Fruit fly (Drosophila melanogaster) whole organism, embryonic: ENCODE data around the gene alpha-Est8.

Experiments
- ATbp ChIP-seq: fragments of 200-800 bp; sonication (Bioruptor generic); optimal IDR thresholded peaks from 2 replicates; lab custom pipeline; 2017; ENCODE audit warnings: missing biosample characterization, mild to moderate bottlenecking, missing genetic modification characterization, missing genetic modification reagents
- Atf3 ChIP-seq: fragments of 200-800 bp; sonication (Bioruptor generic); optimal IDR thresholded peaks from 3 replicates; lab custom pipeline; 2016; ENCODE audit warnings: missing biosample characterization, missing genetic modification characterization
- CG1024 ChIP-seq: fragments of 200-800 bp; sonication (Bioruptor generic); IDR thresholded peaks from 2 replicates; pipeline ENCODE4 v1.3.6; 2022; ENCODE audit warnings: missing biosample characterization, missing genetic modification characterization
- CG10321 ChIP-seq: fragments of 200-800 bp; sonication (Bioruptor generic); IDR thresholded peaks from 2 replicates; pipeline ENCODE4 v1.3.6; 2022; ENCODE audit warnings: missing biosample characterization, missing genetic modification characterization
- CG10431 ChIP-seq: fragments of 200-800 bp; sonication (Bioruptor generic); optimal IDR thresholded peaks from 3 replicates; lab custom pipeline; 2018; ENCODE audit warnings: missing biosample characterization, mild to moderate bottlenecking, missing genetic modification characterization
- CG11093 ChIP-seq: fragments of 200-800 bp; sonication (Bioruptor generic); IDR thresholded peaks from 3 replicates; pipeline ENCODE4 v1.3.6; 2022; ENCODE audit warnings: missing biosample characterization, missing genetic modification characterization
- CG14441 ChIP-seq: fragments of 200-800 bp; sonication (Bioruptor generic); IDR thresholded peaks from 2 replicates; pipeline ENCODE4 v1.3.6; 2022; ENCODE audit warnings: missing biosample characterization, missing genetic modification characterization
- CG18619 ChIP-seq: fragments of 200-800 bp; sonication (Bioruptor generic); optimal IDR thresholded peaks from 3 replicates; lab custom pipeline; 2017; ENCODE audit warnings: missing biosample characterization, mild to moderate bottlenecking, missing genetic modification characterization
- CG2199 ChIP-seq: fragments of 200-800 bp; sonication (Bioruptor generic); IDR thresholded peaks from 3 replicates; pipeline ENCODE4 v1.3.6; 2022; ENCODE audit warnings: missing biosample characterization, missing genetic modification characterization
- CG2202 ChIP-seq: fragments of 200-800 bp; sonication (Bioruptor generic); optimal IDR thresholded peaks from 2 replicates; lab custom pipeline; 2018; ENCODE audit warnings: missing biosample characterization, mild to moderate bottlenecking, missing genetic modification characterization
- CG2889 ChIP-seq: fragments of 200-800 bp; sonication (Bioruptor generic); IDR thresholded peaks from 3 replicates; pipeline ENCODE4 v1.3.6; 2022; ENCODE audit warnings: missing biosample characterization, missing genetic modification characterization
- CG31224 ChIP-seq: fragments of 200-800 bp; sonication (Bioruptor generic); IDR thresholded peaks from 2 replicates; pipeline ENCODE4 v1.3.6; 2022; ENCODE audit warnings: missing biosample characterization, missing genetic modification characterization
- CG34224 ChIP-seq: fragments of 200-800 bp; sonication (Bioruptor generic); IDR thresholded peaks from 3 replicates; pipeline ENCODE4 v1.3.6; 2022; ENCODE audit warnings: missing biosample characterization, missing genetic modification characterization; ENCODE audit not compliant: partially characterized antibody
- CG34376 ChIP-seq: fragments of 200-800 bp; sonication (Bioruptor generic); optimal IDR thresholded peaks from 2 replicates; lab custom pipeline; 2018; ENCODE audit warnings: missing biosample characterization, mild to moderate bottlenecking, missing genetic modification characterization
- CG3726 ChIP-seq: fragments of 200-800 bp; sonication (Bioruptor generic); IDR thresholded peaks from 3 replicates; pipeline ENCODE4, ENCODE4 v1.3.6; 2022; ENCODE audit warnings: missing biosample characterization, missing genetic modification characterization
- CG4707 ChIP-seq: fragments of 200-800 bp; sonication (Bioruptor generic); optimal IDR thresholded peaks from 2 replicates; lab custom pipeline; 2018; ENCODE audit warnings: missing biosample characterization, mild to moderate bottlenecking, missing genetic modification characterization, moderate library complexity
- CG4730 ChIP-seq: fragments of 200-800 bp; sonication (Bioruptor generic); IDR thresholded peaks from 2 replicates; pipeline ENCODE4 v1.3.6; 2022; ENCODE audit warnings: missing biosample characterization, missing genetic modification characterization
- CG4854 ChIP-seq: fragments of 200-800 bp; sonication (Bioruptor generic); optimal IDR thresholded peaks from 2 replicates; lab custom pipeline; 2016; ENCODE audit warnings: missing biosample characterization, missing genetic modification characterization, inconsistent platforms
- CG7372 ChIP-seq: fragments of 200-800 bp; sonication (Bioruptor generic); IDR thresholded peaks from 2 replicates; pipeline ENCODE4 v1.3.6; 2022; ENCODE audit warnings: missing biosample characterization, missing genetic modification characterization
- CG7556 ChIP-seq: fragments of 200-800 bp; sonication (Bioruptor generic); optimal IDR thresholded peaks from 2 replicates; lab custom pipeline; 2017; ENCODE audit warnings: missing biosample characterization, mild to moderate bottlenecking, missing genetic modification characterization
- CG7839 ChIP-seq: fragments of 200-800 bp; sonication (Bioruptor generic); optimal IDR thresholded peaks from 3 replicates; lab custom pipeline; 2018; ENCODE audit warnings: missing biosample characterization, mild to moderate bottlenecking, missing genetic modification characterization, moderate library complexity
- CG9215 ChIP-seq: fragments of 200-800 bp; sonication (Bioruptor generic); IDR thresholded peaks from 2 replicates; pipeline ENCODE4 v1.3.6; 2022; ENCODE audit warnings: missing biosample characterization, missing genetic modification characterization
- CG9727 ChIP-seq: fragments of 200-800 bp; sonication (Bioruptor generic); optimal IDR thresholded peaks from 3 replicates; lab custom pipeline; 2017; ENCODE audit warnings: missing biosample characterization, mild to moderate bottlenecking, missing genetic modification characterization
- Camta ChIP-seq: fragments of 200-800 bp; sonication (Bioruptor generic); optimal IDR thresholded peaks from 2 replicates; lab custom pipeline; 2016; ENCODE audit warnings: missing biosample characterization, missing genetic modification characterization
- Dad ChIP-seq: fragments of 200-800 bp; sonication (Bioruptor generic); optimal IDR thresholded peaks from 3 replicates; lab custom pipeline; 2016; ENCODE audit warnings: missing biosample characterization, missing genetic modification characterization
- Fer2 ChIP-seq: fragments of 200-800 bp; sonication (Bioruptor generic); optimal IDR thresholded peaks from 2 replicates; lab custom pipeline; 2018; ENCODE audit warnings: missing biosample characterization, mild to moderate bottlenecking, missing genetic modification characterization, moderate library complexity
- Lhr ChIP-seq: fragments of 200-800 bp; sonication (Bioruptor generic); optimal IDR thresholded peaks from 3 replicates; lab custom pipeline; 2017; ENCODE audit warnings: mild to moderate bottlenecking, missing biosample characterization, missing genetic modification reagents, missing genetic modification characterization
- Nf-YB ChIP-seq: fragments of 200-800 bp; sonication (Bioruptor generic); optimal IDR thresholded peaks from 3 replicates; lab custom pipeline; 2019; ENCODE audit warnings: missing biosample characterization, mild to moderate bottlenecking, missing genetic modification characterization, moderate library complexity
- Ravus ChIP-seq: fragments of 200-800 bp; sonication (Bioruptor generic); IDR thresholded peaks from 2 replicates; pipeline ENCODE4 v1.3.6; 2022; ENCODE audit warnings: missing biosample characterization, missing genetic modification characterization
- Xrp1 ChIP-seq: fragments of 200-800 bp; sonication (Bioruptor generic); IDR thresholded peaks from 2 replicates; pipeline ENCODE4 v1.3.6; 2022; ENCODE audit warnings: missing biosample characterization, missing genetic modification characterization
- ac ChIP-seq: fragments of 200-800 bp; sonication (Bioruptor generic); optimal IDR thresholded peaks from 3 replicates; lab custom pipeline; 2017; ENCODE audit warnings: missing biosample characterization, mild to moderate bottlenecking, missing genetic modification characterization
- ap ChIP-seq: fragments of 200-800 bp; sonication (Bioruptor generic); IDR thresholded peaks from 2 replicates; pipeline ENCODE4 v1.3.6; 2022; ENCODE audit warnings: missing biosample characterization, missing genetic modification characterization
- br ChIP-seq: fragments of >200 bp; optimal IDR thresholded peaks from 2 replicates; lab custom pipeline; 2017
- cad ChIP-seq: fragments of >200 bp; optimal IDR thresholded peaks from 2 replicates; lab custom pipeline; 2017; ENCODE audit warnings: missing biosample characterization, missing genetic modification characterization
- chm ChIP-seq: fragments of 200-800 bp; sonication (Bioruptor generic); IDR thresholded peaks from 2 replicates; pipeline ENCODE4 v1.3.6; 2022; ENCODE audit warnings: missing biosample characterization, missing genetic modification characterization
- chn ChIP-seq: fragments of 200-800 bp; sonication (Bioruptor generic); optimal IDR thresholded peaks from 2 replicates; lab custom pipeline; 2016; ENCODE audit warnings: missing biosample characterization, missing genetic modification characterization
- emc ChIP-seq: fragments of 200-800 bp; sonication (Bioruptor generic); optimal IDR thresholded peaks from 2 replicates; lab custom pipeline; 2016; ENCODE audit warnings: missing biosample characterization, missing genetic modification characterization
- ewg ChIP-seq: fragments of 200-800 bp; sonication (Bioruptor generic); optimal IDR thresholded peaks from 3 replicates; lab custom pipeline; 2017; ENCODE audit warnings: mild to moderate bottlenecking, missing biosample characterization, missing genetic modification reagents, missing genetic modification characterization
- eyg ChIP-seq: fragments of 200-800 bp; sonication (Bioruptor generic); optimal IDR thresholded peaks from 3 replicates; lab custom pipeline; 2016; ENCODE audit warnings: missing biosample characterization, missing genetic modification characterization
- fd102C ChIP-seq: fragments of 200-800 bp; sonication (Bioruptor generic); optimal IDR thresholded peaks from 2 replicates; lab custom pipeline; 2018; ENCODE audit warnings: missing biosample characterization, mild to moderate bottlenecking, missing genetic modification characterization, moderate library complexity
- gem ChIP-seq: fragments of 200-800 bp; sonication (Bioruptor generic); optimal IDR thresholded peaks from 2 replicates; lab custom pipeline; 2019; ENCODE audit warnings: missing biosample characterization, mild to moderate bottlenecking, missing genetic modification characterization, moderate library complexity
- grau ChIP-seq: fragments of 200-800 bp; optimal IDR thresholded peaks from 3 replicates; lab custom pipeline; 2019; ENCODE audit warnings: missing biosample characterization, mild to moderate bottlenecking, missing genetic modification characterization, moderate library complexity
- jigr1 ChIP-seq: fragments of 200-800 bp; sonication (Bioruptor generic); IDR thresholded peaks from 3 replicates; pipeline ENCODE4 v1.3.6; 2022; ENCODE audit warnings: missing biosample characterization, missing genetic modification characterization
- maf-S ChIP-seq: fragments of 200-800 bp; sonication (Bioruptor generic); optimal IDR thresholded peaks from 2 replicates; lab custom pipeline; 2016; ENCODE audit warnings: missing biosample characterization, missing genetic modification characterization
- mam ChIP-seq: fragments of 200-800 bp; sonication (Bioruptor generic); optimal IDR thresholded peaks from 3 replicates; lab custom pipeline; 2016; ENCODE audit warnings: missing biosample characterization, missing genetic modification characterization
- pzg ChIP-seq: fragments of 200-800 bp; sonication (Bioruptor generic); optimal IDR thresholded peaks from 3 replicates; lab custom pipeline; 2018; ENCODE audit warnings: missing biosample characterization, mild to moderate bottlenecking, missing genetic modification characterization, moderate library complexity
- sna ChIP-seq: fragments of 200-800 bp; sonication (Bioruptor generic); IDR thresholded peaks from 2 replicates; pipeline ENCODE4 v1.3.6; 2022; ENCODE audit warnings: missing biosample characterization, missing genetic modification characterization; ENCODE audit not compliant: partially characterized antibody
- sob ChIP-seq: fragments of 200-800 bp; sonication (Bioruptor generic); IDR thresholded peaks from 2 replicates; pipeline ENCODE4 v1.3.6; 2022; ENCODE audit warnings: missing biosample characterization, missing genetic modification characterization
- sug ChIP-seq: fragments of 200-800 bp; optimal IDR thresholded peaks from 2 replicates; lab custom pipeline; 2019; ENCODE audit warnings: missing biosample characterization, mild to moderate bottlenecking, missing genetic modification characterization, moderate library complexity
- wdn ChIP-seq: fragments of 200-800 bp; sonication (Bioruptor generic); IDR thresholded peaks from 2 replicates; pipeline ENCODE4 v1.3.6; 2022; ENCODE audit warnings: missing biosample characterization, missing genetic modification characterization
- wor ChIP-seq: fragments of 200-800 bp; sonication (Bioruptor generic); IDR thresholded peaks from 2 replicates; pipeline ENCODE4 v1.3.6; 2022; ENCODE audit warnings: missing biosample characterization, missing genetic modification characterization
- zen ChIP-seq: fragments of 200-800 bp; sonication (Bioruptor generic); optimal IDR thresholded peaks from 3 replicates; lab custom pipeline; 2018; ENCODE audit warnings: missing biosample characterization, mild to moderate bottlenecking, missing genetic modification characterization, moderate library complexity

The alpha-Est8 gene

dm6 chr3R:7473767-7474254 lies 41.7 kb downstream of the alpha-Est8 start, which contains the start of gene CG1142 (continued):
- TF ChIP-seq CG10431 = peak; percentile 95
- peak; percentile 93 for TF ChIP-seq mam (GFP tag; lab: Kevin White, UChicago)
- peak; percentile 98 for TF ChIP-seq CG2199 (GFP tag; lab: Robert Waterston, UW)
- TF ChIP-seq chm (GFP tag; lab: Robert Waterston, UW) = peak; percentile 99
- TF ChIP-seq CG7839 = peak; percentile 99
- peak; percentile 96 for TF ChIP-seq CG4854 (GFP tag; lab: Kevin White, UChicago)
- TF ChIP-seq CG7556 = peak; percentile 98
- TF ChIP-seq Lhr (GFP tag; lab: Kevin White, UChicago) = peak; percentile 98
- TF ChIP-seq CG3726 (GFP tag; lab: Robert Waterston, UW) = peak; percentile 99
- no peak for TF ChIP-seq br (lab: Kevin White, UChicago)
- TF ChIP-seq CG2889 = peak; percentile 98
- peak; percentile 95 for TF ChIP-seq Atf3
- peak; percentile 94 for TF ChIP-seq ewg
- peak; percentile 94 for TF ChIP-seq CG4707 (GFP tag; lab: Kevin White, UChicago)
- TF ChIP-seq Fer2 (tag; lab: Kevin White, UChicago) = peak; percentile 98
- peak; percentile 96 for TF ChIP-seq sug (tag; lab: Kevin White, UChicago)
- TF ChIP-seq Dad = peak; percentile 94
- peak; percentile 95 for TF ChIP-seq chn
- TF ChIP-seq wdn (GFP tag; lab: Robert Waterston, UW) = peak; percentile 98
- TF ChIP-seq ap (GFP tag; lab: Robert Waterston, UW) = peak; percentile 99
- TF ChIP-seq sob (GFP tag; lab: Robert Waterston, UW) = peak; percentile 96
- TF ChIP-seq CG34224 (GFP tag; lab: Robert Waterston, UW) = no peak
- peak; percentile 94 for TF ChIP-seq CG9215 (GFP tag; lab: Robert Waterston, UW)
- TF ChIP-seq Ravus (GFP tag; lab: Robert Waterston, UW) = peak; percentile 95
- TF ChIP-seq CG14441 = peak; percentile 98
- peak; percentile 92 for TF ChIP-seq jigr1 (GFP tag; lab: Robert Waterston, UW)
- TF ChIP-seq CG34376 (GFP tag; lab: Kevin White, UChicago) = peak; percentile 92
- TF ChIP-seq wor (GFP tag; lab: Robert Waterston, UW) = peak; percentile 96
- TF ChIP-seq CG18619 (GFP tag; lab: Kevin White, UChicago) = peak; percentile 96
- TF ChIP-seq CG11093 (GFP tag; lab: Robert Waterston, UW) = peak; percentile 95
- peak; percentile 94 for TF ChIP-seq eyg
- peak; percentile 98 for TF ChIP-seq CG2202 (tag; lab: Kevin White, UChicago)
- peak; percentile 97 for TF ChIP-seq fd102C (GFP tag; lab: Kevin White, UChicago)
- TF ChIP-seq ac = peak; percentile 96
- TF ChIP-seq CG4730 (GFP tag; lab: Robert Waterston, UW) = peak; percentile 97
- peak; percentile 93 for TF ChIP-seq Camta
- peak; percentile 89 for TF ChIP-seq CG10321 (GFP tag; lab: Robert Waterston, UW)
- peak; percentile 98 for TF ChIP-seq CG7372 (GFP tag; lab: Robert Waterston, UW)
- peak; percentile 96 for TF ChIP-seq CG31224 (GFP tag; lab: Robert Waterston, UW)
- peak; percentile 99 for TF ChIP-seq Xrp1
- no peak for TF ChIP-seq cad (GFP tag; lab: Kevin White, UChicago)
- peak; percentile 65 for TF ChIP-seq pzg (GFP tag; lab: Kevin White, UChicago)
- TF ChIP-seq sna (GFP tag; lab: Robert Waterston, UW) = no peak
- TF ChIP-seq CG9727 (GFP tag; lab: Kevin White, UChicago) = peak; percentile 99
- TF ChIP-seq grau = peak; percentile 98
- peak; percentile 100 for TF ChIP-seq zen
- TF ChIP-seq gem = peak; percentile 100
- peak; percentile 97 for TF ChIP-seq maf-S (GFP tag; lab: Kevin White, UChicago)
- TF ChIP-seq CG1024 (GFP tag; lab: Robert Waterston, UW) = peak; percentile 97
- TF ChIP-seq ATbp (GFP tag; lab: Kevin White, UChicago) = peak; percentile 96
- peak; percentile 91 for TF ChIP-seq Nf-YB (GFP tag; lab: Kevin White, UChicago)
- TF ChIP-seq emc (GFP tag; lab: Kevin White, UChicago) = peak; percentile 92
